Fruit fly (Drosophila melanogaster) S2 (cell line): Measurements from ENCODE around the gene CG4730.

ENCODE experiments used
- CG8478 ChIP-seq: fragments of >200 bp; optimal IDR thresholded peaks from 2 replicates; lab custom pipeline; 2018
- CTCF ChIP-seq, 2 experiments: fragments of >200 bp; optimal IDR thresholded peaks; 2 replicates each; lab custom pipeline; 2018

DNA sequence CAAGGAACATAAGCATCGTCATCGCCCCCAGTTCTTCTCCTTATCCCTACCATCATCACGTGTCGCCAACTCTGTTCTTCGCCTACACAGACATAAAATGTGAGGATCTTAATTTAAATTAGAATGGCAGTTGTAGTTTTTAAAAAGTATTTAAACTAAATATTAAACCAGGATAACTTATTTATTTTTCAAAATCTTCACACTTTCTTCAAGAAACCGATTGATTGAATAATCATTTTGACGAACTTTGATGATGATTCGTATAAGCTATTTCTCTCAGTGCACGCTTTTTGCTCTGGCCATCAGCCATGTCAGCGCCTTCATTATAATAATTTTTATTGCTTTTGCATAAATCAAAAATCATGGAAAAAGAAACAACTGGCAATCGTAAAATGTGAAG lies 39.5 kb downstream of the CG4730 start:
- TF ChIP-seq CTCF (optimal IDR thresholded peaks at IDR 0.05; lab: Kevin White, UChicago) (no peak), CG8478 (lab: Kevin White, UChicago) (no peak)
